Fruit fly (Drosophila melanogaster) S2 (cell line): ENCODE data around the gene CG31161.

Experiments
- CG8478 ChIP-seq: fragments of >200 bp; optimal IDR thresholded peaks from 2 replicates; lab custom pipeline; 2018
- CTCF ChIP-seq, 2 experiments: fragments of >200 bp; optimal IDR thresholded peaks; 2 replicates each; lab custom pipeline; 2018

- TF ChIP-seq CG8478 (lab: Kevin White, UChicago) (no peak), CTCF (optimal IDR thresholded peaks at IDR 0.05; lab: Kevin White, UChicago) (no peak)
Measured at dm6 chr3R:22576979-22577378, 39.3 kb upstream of the CG31161 start.
